Fruit fly (Drosophila melanogaster) whole organism, pupa: ENCODE measurements around the gene Pvf2.

Source experiments
- CG12605 ChIP-seq: fragments of 200-800 bp; sonication (Bioruptor generic); IDR thresholded peaks from 2 replicates; pipeline ENCODE4 v1.3.6; 2022; ENCODE audit warnings: missing biosample characterization, missing genetic modification characterization
- CG13204 ChIP-seq: fragments of 200-800 bp; sonication (Bioruptor generic); optimal IDR thresholded peaks from 2 replicates; lab custom pipeline; 2018; ENCODE audit warnings: missing biosample characterization, mild to moderate bottlenecking, missing genetic modification characterization, moderate library complexity
- CG17806 ChIP-seq: fragments of 200-800 bp; sonication (Bioruptor generic); optimal IDR thresholded peaks from 2 replicates; lab custom pipeline; 2018; ENCODE audit warnings: missing biosample characterization, mild to moderate bottlenecking, missing genetic modification characterization, moderate library complexity
- CG8159 ChIP-seq: fragments of 200-800 bp; sonication (Bioruptor generic); optimal IDR thresholded peaks from 3 replicates; lab custom pipeline; 2018; ENCODE audit warnings: missing biosample characterization, mild to moderate bottlenecking, missing genetic modification characterization, moderate library complexity
- CG9948 ChIP-seq: fragments of 200-800 bp; sonication (Bioruptor generic); optimal IDR thresholded peaks from 2 replicates; lab custom pipeline; 2018; ENCODE audit warnings: missing biosample characterization, mild to moderate bottlenecking, missing genetic modification characterization, moderate library complexity
- D1 ChIP-seq: fragments of 200-800 bp; sonication (Bioruptor generic); optimal IDR thresholded peaks from 2 replicates; lab custom pipeline; 2018; ENCODE audit warnings: missing biosample characterization, mild to moderate bottlenecking, missing genetic modification characterization, moderate library complexity
- Ets98B ChIP-seq: fragments of 200-800 bp; sonication (Bioruptor generic); IDR thresholded peaks from 2 replicates; pipeline ENCODE4 v1.3.6; 2022; ENCODE audit warnings: missing biosample characterization, missing genetic modification characterization
- fd96Ca ChIP-seq: fragments of 200-800 bp; sonication (Bioruptor generic); IDR thresholded peaks from 3 replicates; pipeline ENCODE4 v1.3.6; 2022; ENCODE audit warnings: missing biosample characterization, missing genetic modification characterization

dm6 chr2L:7133506-7134270 is 49.3 kb upstream of the Pvf2 start:
- no peak for TF ChIP-seq CG8159
- no peak for TF ChIP-seq CG9948 (tag; lab: Kevin White, UChicago)
- TF ChIP-seq CG13204 = no peak
- no peak for TF ChIP-seq fd96Ca (GFP tag; lab: Robert Waterston, UW)
- no peak for TF ChIP-seq CG17806
- no peak for TF ChIP-seq D1
- TF ChIP-seq CG12605 (GFP tag; lab: Robert Waterston, UW) = no peak
- TF ChIP-seq Ets98B = peak; percentile 15; the same call in 1 of the 2 replicates
